Fruit fly (Drosophila melanogaster) Kc167 (cell line): ENCODE data around the gene CG17075.

Experiments
- Sin3A ChIP-seq: fragments of >200 bp; optimal IDR thresholded peaks from 2 replicates; lab custom pipeline; 2018; ENCODE audit warnings: missing external identifiers
- h ChIP-seq: fragments of >200 bp; optimal IDR thresholded peaks from 3 replicates; lab custom pipeline; 2018; ENCODE audit warnings: missing external identifiers
- insv ChIP-seq: fragments of >200 bp; optimal IDR thresholded peaks from 3 replicates; lab custom pipeline; 2018; ENCODE audit warnings: missing external identifiers
- psq ChIP-seq: fragments of >200 bp; optimal IDR thresholded peaks from 2 replicates; lab custom pipeline; 2017; ENCODE audit warnings: missing external identifiers
- ttk ChIP-seq: sonication (Bioruptor generic); optimal IDR thresholded peaks from 2 replicates; lab custom pipeline; 2017; ENCODE audit warnings: missing external identifiers

DNA sequence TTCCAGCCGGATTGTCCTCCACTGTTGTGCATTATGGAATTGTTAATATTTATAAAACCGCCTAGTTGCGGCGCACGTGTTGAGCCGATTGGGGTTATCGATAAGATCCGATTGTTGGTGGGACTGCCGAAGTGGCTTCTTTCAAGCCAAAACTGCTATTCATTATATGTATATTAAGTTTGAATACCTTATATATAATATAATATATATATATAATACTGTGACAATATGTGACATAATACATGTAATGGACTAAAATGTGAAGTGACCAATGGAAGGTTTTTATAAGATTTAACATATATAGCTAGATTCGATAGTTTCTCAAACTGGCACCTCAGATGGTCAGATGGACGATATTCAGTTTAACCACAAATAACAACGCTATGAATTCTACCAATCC lies 6.3 kb upstream of the CG17075 start, which contains the start of the genes mbm and CG11555:
- TF ChIP-seq Sin3A (lab: Kevin White, UChicago) (no peak), h (no peak), ttk (lab: Kevin White, UChicago) (no peak), insv (lab: Kevin White, UChicago) (no peak), psq (no peak)
